Worm (Caenorhabditis elegans) whole organism, early embryonic: ENCODE measurements around the gene C34C12.6.

Experiments
- F13C5.2 ChIP-seq: sonication (generic microtip); optimal IDR thresholded peaks from 2 replicates; lab custom pipeline; 2017; ENCODE audit warnings: mild to moderate bottlenecking, missing genetic modification characterization, inconsistent platforms, missing compliant biosample characterization
- aly-1 ChIP-seq: sonication (generic microtip); optimal IDR thresholded peaks from 2 replicates; lab custom pipeline; 2016; ENCODE audit warnings: missing genetic modification characterization, missing compliant biosample characterization
- ama-1 ChIP-seq: fragments of 150-350 bp; optimal IDR thresholded peaks from 2 replicates; lab custom pipeline; 2014
- ceh-13 ChIP-seq: fragments of 200-800 bp; sonication (Bioruptor generic); optimal IDR thresholded peaks from 2 replicates; lab custom pipeline; 2018; ENCODE audit warnings: mild to moderate bottlenecking, missing genetic modification characterization, missing compliant biosample characterization
- ceh-36 ChIP-seq: sonication (generic microtip); optimal IDR thresholded peaks from 2 replicates; lab custom pipeline; 2016; ENCODE audit warnings: missing genetic modification characterization, inconsistent platforms, missing compliant biosample characterization
- ets-7 ChIP-seq: sonication (generic microtip); optimal IDR thresholded peaks from 2 replicates; lab custom pipeline; 2016; ENCODE audit warnings: missing genotype, missing genetic modification characterization, missing compliant biosample characterization
- hmg-4 ChIP-seq: fragments of 200-800 bp; sonication (Bioruptor generic); optimal IDR thresholded peaks from 2 replicates; lab custom pipeline; 2018; ENCODE audit warnings: mild to moderate bottlenecking, missing genetic modification characterization, missing compliant biosample characterization
- pes-1 ChIP-seq: fragments of 200-800 bp; sonication (Bioruptor generic); IDR thresholded peaks from 2 replicates; pipeline ENCODE4 v1.3.6; 2022; ENCODE audit warnings: missing genetic modification reagents, missing genetic modification characterization, missing compliant biosample characterization
- scrt-1 ChIP-seq: fragments of 200-800 bp; sonication (Bioruptor generic); IDR thresholded peaks from 2 replicates; pipeline ENCODE4 v1.3.6; 2022; ENCODE audit warnings: missing genetic modification characterization, missing compliant biosample characterization
- sea-1 ChIP-seq: fragments of 200-800 bp; sonication (Bioruptor generic); conservative IDR thresholded peaks from 2 replicates; pipeline ENCODE4 v1.3.6; 2022; ENCODE audit warnings: missing genetic modification characterization, missing compliant biosample characterization
- tbx-37 ChIP-seq: fragments of 200-800 bp; sonication (Bioruptor generic); conservative IDR thresholded peaks from 2 replicates; pipeline ENCODE4 v1.3.6; 2022; ENCODE audit warnings: missing genetic modification reagents, missing genetic modification characterization, missing compliant biosample characterization
- tra-4 ChIP-seq: sonication (generic microtip); optimal IDR thresholded peaks from 2 replicates; lab custom pipeline; 2017; ENCODE audit warnings: missing genetic modification characterization, missing compliant biosample characterization

- TF ChIP-seq aly-1 (no peak), sea-1 (no peak), pes-1 (GFP tag; lab: Robert Waterston, UW) (no peak), ets-7 (tag; lab: Kevin White, UChicago) (no peak), ceh-36 (no peak), F13C5.2 (no peak), ama-1 (lab: Kevin White, UChicago) (no peak), tbx-37 (GFP tag; lab: Robert Waterston, UW) (no peak), ceh-13 (no peak), scrt-1 (GFP tag; lab: Robert Waterston, UW) (no peak), hmg-4 (GFP tag; lab: Kevin White, UChicago) (no peak), tra-4 (no peak)
Observed at ce11 chrIII:3498957-3499356, 16.6 kb downstream of the C34C12.6 start, which contains the start of gene M01F1.9.
